Fruit fly (Drosophila melanogaster) whole organism, wandering third instar larva: ENCODE results near the gene CG32206.

ENCODE experiments used
- Dfd ChIP-seq: fragments of >200 bp; optimal IDR thresholded peaks from 2 replicates; lab custom pipeline; 2017; ENCODE audit warnings: missing biosample characterization, missing genetic modification characterization
- Mio ChIP-seq: sonication (Bioruptor generic); optimal IDR thresholded peaks from 2 replicates; lab custom pipeline; 2016; ENCODE audit warnings: missing biosample characterization, missing genetic modification characterization
- Myc ChIP-seq: fragments of >200 bp; optimal IDR thresholded peaks from 2 replicates; lab custom pipeline; 2017
- N ChIP-seq: fragments of >200 bp; optimal IDR thresholded peaks from 2 replicates; lab custom pipeline; 2018; ENCODE audit warnings: missing biosample characterization, missing external identifiers, missing genetic modification characterization
- Vsx2 ChIP-seq: fragments of 200-300, 225-300 bp; sonication (Bioruptor generic); optimal IDR thresholded peaks from 2 replicates; lab custom pipeline; 2018; ENCODE audit warnings: missing biosample characterization, missing genetic modification characterization; ENCODE audit not compliant: partially characterized antibody
- dl ChIP-seq, 2 experiments: fragments of 175-275, 200-275 bp in 1 of 2; fragments of 200-275 bp in 1 of 2; sonication (Bioruptor generic); optimal IDR thresholded peaks; lab custom pipeline; 2018; ENCODE audit warnings: mild to moderate bottlenecking in 2 of 2, missing biosample characterization in 2 of 2, missing genetic modification characterization in 2 of 2, moderate library complexity in 2 of 2; ENCODE audit not compliant: partially characterized antibody in 2 of 2, insufficient read depth in 1 of 2
- ey ChIP-seq: fragments of 200-800 bp; sonication (Bioruptor generic); optimal IDR thresholded peaks from 2 replicates; lab custom pipeline; 2016; ENCODE audit warnings: missing biosample characterization, missing genetic modification characterization
- fru ChIP-seq: fragments of 200-800 bp; sonication (Bioruptor generic); optimal IDR thresholded peaks from 3 replicates; lab custom pipeline; 2016; ENCODE audit warnings: missing biosample characterization, mild to moderate bottlenecking, missing genetic modification characterization
- jim ChIP-seq: fragments of 175-275, 200-325 bp; sonication (Bioruptor generic); optimal IDR thresholded peaks from 2 replicates; lab custom pipeline; 2016; ENCODE audit warnings: missing biosample characterization, mild to moderate bottlenecking, missing genetic modification characterization
- pan ChIP-seq: fragments of >200 bp; optimal IDR thresholded peaks from 2 replicates; lab custom pipeline; 2017
- psq ChIP-seq: fragments of 200-800 bp; sonication (Bioruptor generic); optimal IDR thresholded peaks from 3 replicates; lab custom pipeline; 2017; ENCODE audit warnings: missing biosample characterization, mild to moderate bottlenecking, missing genetic modification characterization, moderate library complexity
- usp ChIP-seq: fragments of >200 bp; optimal IDR thresholded peaks from 2 replicates; lab custom pipeline; 2017; ENCODE audit warnings: missing biosample characterization, missing genetic modification characterization

DNA sequence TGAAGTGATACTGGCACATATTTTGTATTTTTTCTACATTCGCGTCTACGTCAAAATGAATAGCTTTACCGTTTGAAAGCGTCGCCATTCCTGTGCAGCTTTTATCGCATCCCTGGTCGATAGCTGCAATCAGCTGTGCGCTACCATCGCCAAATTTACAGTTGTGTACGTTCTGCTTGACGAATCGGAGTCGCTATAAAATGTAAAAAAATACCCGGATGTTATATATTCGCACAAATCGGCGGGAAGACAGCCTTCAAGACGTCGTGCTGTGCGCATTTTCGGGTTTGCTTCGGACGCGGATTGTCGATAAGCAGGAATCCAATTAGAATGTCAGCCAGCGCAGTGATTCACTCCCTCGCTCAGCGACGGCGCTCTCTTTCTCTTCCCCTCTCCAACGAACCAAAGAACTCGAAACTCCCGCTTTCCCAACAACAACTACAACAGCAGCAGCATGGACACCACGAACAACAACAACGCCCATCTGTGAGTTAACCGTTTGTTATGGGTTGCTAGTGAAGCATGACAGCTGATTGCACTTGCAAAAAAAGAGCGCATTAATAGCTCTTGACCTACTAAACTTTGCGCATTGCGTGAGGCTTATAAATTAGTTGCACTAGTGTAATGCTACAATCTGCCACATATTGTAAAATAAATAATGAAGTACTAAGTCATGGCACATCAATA lies 118.0 kb downstream of the CG32206 start:
- TF ChIP-seq jim (GFP tag; lab: Kevin White, UChicago) (no peak), dl (GFP tag; optimal IDR thresholded peaks at IDR 0.05; lab: Kevin White, UChicago; ENCODE audit: insufficient read depth in 1 of 2, partially characterized antibody in 2 of 2) (no peak), psq (GFP tag; lab: Kevin White, UChicago) (no peak), ey (no peak), pan (lab: Kevin White, UChicago) (no peak), fru (GFP tag; lab: Kevin White, UChicago) (no peak), usp (no peak), Dfd (no peak), Myc (no peak), N (GFP tag; lab: Kevin White, UChicago) (no peak), Mio (GFP tag; lab: Kevin White, UChicago) (no peak), Vsx2 (GFP tag; lab: Kevin White, UChicago) (no peak)
